Fruit fly (Drosophila melanogaster): ENCODE data around the gene CG34355.

The CG34355 gene

dm6 chr3R:23872606-23873192, 69.0 kb downstream of the CG34355 start:
- TF ChIP-seq pan (optimal IDR thresholded peaks at IDR 0.05) (no peak), EcR (GFP tag; optimal IDR thresholded peaks at IDR 0.05) (no peak), CG8478 (optimal IDR thresholded peaks at IDR 0.05) (no peak), usp (GFP tag; optimal IDR thresholded peaks at IDR 0.05) (no peak), Dll (optimal IDR thresholded peaks at IDR 0.05) (no peak), psq (optimal IDR thresholded peaks at IDR 0.05) (no peak)

- TF ChIP-seq usp (GFP tag; optimal IDR thresholded peaks at IDR 0.05) = no peak
- no peak for TF ChIP-seq Dll (optimal IDR thresholded peaks at IDR 0.05)
- TF ChIP-seq pan (optimal IDR thresholded peaks at IDR 0.05) = no peak
- TF ChIP-seq psq (optimal IDR thresholded peaks at IDR 0.05) = no peak
- TF ChIP-seq EcR (GFP tag; optimal IDR thresholded peaks at IDR 0.05) = no peak
- no peak for TF ChIP-seq CG8478 (optimal IDR thresholded peaks at IDR 0.05)
These were observed 70.5 kb downstream of the CG34355 start for dm6 chr3R:23874198-23874597.

- TF ChIP-seq Dll (optimal IDR thresholded peaks at IDR 0.05) (no peak), pan (optimal IDR thresholded peaks at IDR 0.05) (no peak), CG8478 (optimal IDR thresholded peaks at IDR 0.05) (no peak), psq (optimal IDR thresholded peaks at IDR 0.05) (no peak), EcR (GFP tag; optimal IDR thresholded peaks at IDR 0.05) (no peak), usp (GFP tag; optimal IDR thresholded peaks at IDR 0.05) (no peak)
These were observed 71.1 kb downstream of the CG34355 start for dm6 chr3R:23874752-23875151.

dm6 chr3R:23876699-23877098, 73.0 kb downstream of the CG34355 start:
- TF ChIP-seq EcR (GFP tag; optimal IDR thresholded peaks at IDR 0.05) (no peak), pan (optimal IDR thresholded peaks at IDR 0.05) (no peak), psq (optimal IDR thresholded peaks at IDR 0.05) (no peak)

- TF ChIP-seq EcR (GFP tag; optimal IDR thresholded peaks at IDR 0.05) = peak; percentile 32 to 82
- no peak for TF ChIP-seq usp (GFP tag; optimal IDR thresholded peaks at IDR 0.05)
These were observed 74.1 kb downstream of the CG34355 start for dm6 chr3R:23877606-23878317.

- TF ChIP-seq psq (optimal IDR thresholded peaks at IDR 0.05) (no peak), pan (optimal IDR thresholded peaks at IDR 0.05) (no peak), usp (GFP tag; optimal IDR thresholded peaks at IDR 0.05) (no peak), CG8478 (optimal IDR thresholded peaks at IDR 0.05) (no peak), Dll (optimal IDR thresholded peaks at IDR 0.05) (no peak), EcR (GFP tag; optimal IDR thresholded peaks at IDR 0.05) (no peak)
These were observed 74.7 kb downstream of the CG34355 start for dm6 chr3R:23878318-23878799.

- TF ChIP-seq CG8478 (optimal IDR thresholded peaks at IDR 0.05) (no peak), EcR (GFP tag; optimal IDR thresholded peaks at IDR 0.05) (no peak), usp (GFP tag; optimal IDR thresholded peaks at IDR 0.05) (no peak), Dll (optimal IDR thresholded peaks at IDR 0.05) (no peak), pan (optimal IDR thresholded peaks at IDR 0.05) (no peak), psq (optimal IDR thresholded peaks at IDR 0.05) (no peak)
These were observed 76.6 kb downstream of the CG34355 start for dm6 chr3R:23880280-23880679.

dm6 chr3R:23884088-23884727, 80.5 kb downstream of the CG34355 start:
- TF ChIP-seq pan (optimal IDR thresholded peaks at IDR 0.05) (no peak), usp (GFP tag; optimal IDR thresholded peaks at IDR 0.05) (no peak), Dll (optimal IDR thresholded peaks at IDR 0.05) (no peak), EcR (GFP tag; optimal IDR thresholded peaks at IDR 0.05) (no peak), CG8478 (optimal IDR thresholded peaks at IDR 0.05) (no peak), psq (optimal IDR thresholded peaks at IDR 0.05) (no peak)

- no peak for TF ChIP-seq pan (optimal IDR thresholded peaks at IDR 0.05)
- TF ChIP-seq Dll (optimal IDR thresholded peaks at IDR 0.05) = no peak
- no peak for TF ChIP-seq psq (optimal IDR thresholded peaks at IDR 0.05)
- no peak for TF ChIP-seq EcR (GFP tag; optimal IDR thresholded peaks at IDR 0.05)
- no peak for TF ChIP-seq CG8478 (optimal IDR thresholded peaks at IDR 0.05)
- TF ChIP-seq usp (GFP tag; optimal IDR thresholded peaks at IDR 0.05) = no peak
These were observed 81.5 kb downstream of the CG34355 start for dm6 chr3R:23885182-23885581.

dm6 chr3R:23885660-23886059, 82.0 kb downstream of the CG34355 start:
- TF ChIP-seq EcR (GFP tag; optimal IDR thresholded peaks at IDR 0.05) = no peak
- TF ChIP-seq Dll (optimal IDR thresholded peaks at IDR 0.05) = no peak
- TF ChIP-seq pan (optimal IDR thresholded peaks at IDR 0.05) = no peak
- TF ChIP-seq CG8478 (optimal IDR thresholded peaks at IDR 0.05) = no peak

- TF ChIP-seq psq (optimal IDR thresholded peaks at IDR 0.05) = no peak
- TF ChIP-seq EcR (GFP tag; optimal IDR thresholded peaks at IDR 0.05) = no peak
- no peak for TF ChIP-seq usp (GFP tag; optimal IDR thresholded peaks at IDR 0.05)
- no peak for TF ChIP-seq CG8478 (optimal IDR thresholded peaks at IDR 0.05)
- no peak for TF ChIP-seq Dll (optimal IDR thresholded peaks at IDR 0.05)
- TF ChIP-seq pan (optimal IDR thresholded peaks at IDR 0.05) = no peak
These were observed 82.8 kb downstream of the CG34355 start for dm6 chr3R:23886270-23887095.

- TF ChIP-seq psq (optimal IDR thresholded peaks at IDR 0.05) (no peak), CG8478 (optimal IDR thresholded peaks at IDR 0.05) (no peak), pan (optimal IDR thresholded peaks at IDR 0.05) (no peak), Dll (optimal IDR thresholded peaks at IDR 0.05) (no peak), usp (GFP tag; optimal IDR thresholded peaks at IDR 0.05) (no peak), EcR (GFP tag; optimal IDR thresholded peaks at IDR 0.05) (no peak)
These were observed 83.4 kb downstream of the CG34355 start for dm6 chr3R:23887096-23887421.

All from whole organism.